Worm (Caenorhabditis elegans): ENCODE results near the gene C37C3.9.
A peak's percentile ranks its signal among the peaks of the same experiment; 100 is the strongest.

Gene C37C3.9

ce11 chrV:7884441-7884840, 29.9 kb upstream of the C37C3.9 start:
- no peak for TF ChIP-seq ztf-11 (tag; optimal IDR thresholded peaks at IDR 0.05)
- peak; percentile 12 for TF ChIP-seq lin-39 (tag; optimal IDR thresholded peaks at IDR 0.05)

- TF ChIP-seq ztf-11 (tag; optimal IDR thresholded peaks at IDR 0.05), result no peak
- TF ChIP-seq ama-1 (optimal IDR thresholded peaks at IDR 0.05), result peak; percentile 27
Observed at ce11 chrV:7878411-7878964, 24.0 kb upstream of the C37C3.9 start, which contains the start of gene F40A3.2. TSS of gene F40A3.2 (plus strand) at chrV:7878914.

- TF ChIP-seq pha-4 (tag; optimal IDR thresholded peaks at IDR 0.05), result peak; percentile 70
- peak; percentile 17 for TF ChIP-seq elt-2 (tag; optimal IDR thresholded peaks at IDR 0.05)
- TF ChIP-seq elt-1 (tag; optimal IDR thresholded peaks at IDR 0.05), result no peak
- TF ChIP-seq nfya-1 (tag; optimal IDR thresholded peaks at IDR 0.05; ENCODE audit: insufficient read depth), result peak; percentile 25
Observed at ce11 chrV:7876881-7877475, 22.5 kb upstream of the C37C3.9 start, which contains the start of gene F40A3.3. TSS of gene F40A3.3 (plus strand) at chrV:7877444.

ce11 chrV:7875456-7875855, 21.0 kb upstream of the C37C3.9 start, which contains the start of gene F40A3.4:
TSS of gene F40A3.4 (plus strand) at chrV:7875756.
- TF ChIP-seq nhr-77 (tag; optimal IDR thresholded peaks at IDR 0.05) (no peak), snpc-4 (tag; optimal IDR thresholded peaks at IDR 0.05) (no peak), fkh-10 (GFP tag; optimal IDR thresholded peaks at IDR 0.05) (no peak)

ce11 chrV:7872945-7873344, 18.4 kb upstream of the C37C3.9 start:
- TF ChIP-seq fkh-10 (GFP tag; optimal IDR thresholded peaks at IDR 0.05) (peak; percentile 58), elt-3 (tag; optimal IDR thresholded peaks at IDR 0.05) (no peak)

ce11 chrV:7870707-7871106, 16.2 kb upstream of the C37C3.9 start, which contains the start of gene nipi-4:
TSS of gene nipi-4 (minus strand) at chrV:7870807.
- no peak for TF ChIP-seq fos-1 (tag; optimal IDR thresholded peaks at IDR 0.05)
- TF ChIP-seq nhr-23 (tag; optimal IDR thresholded peaks at IDR 0.05), result peak; percentile 4
- TF ChIP-seq unc-39 (tag; optimal IDR thresholded peaks at IDR 0.05), result no peak

- TF ChIP-seq nhr-67 (tag; optimal IDR thresholded peaks at IDR 0.05) (no peak), skn-1 (tag; optimal IDR thresholded peaks at IDR 0.05) (no peak), sea-2 (GFP tag; optimal IDR thresholded peaks at IDR 0.05) (no peak), nhr-237 (tag; optimal IDR thresholded peaks at IDR 0.05) (no peak), nhr-43 (tag; optimal IDR thresholded peaks at IDR 0.05; ENCODE audit: poor library complexity, severe bottlenecking) (no peak), R02D3.7 (tag; optimal IDR thresholded peaks at IDR 0.05) (no peak)
Observed at ce11 chrV:7864663-7865062, 10.2 kb upstream of the C37C3.9 start, which contains the start of gene C37C3.11. TSS of gene C37C3.11 (minus strand) at chrV:7864763.

ce11 chrV:7863020-7863523, 8.6 kb upstream of the C37C3.9 start, which contains the start of gene C37C3.10:
TSS of gene C37C3.10 (minus strand) at chrV:7863070.
- TF ChIP-seq pqm-1 (tag; optimal IDR thresholded peaks at IDR 0.05) (peak; percentile 64), ceh-82 (tag; optimal IDR thresholded peaks at IDR 0.05) (no peak)

- TF ChIP-seq ceh-28 (tag; optimal IDR thresholded peaks at IDR 0.05), result no peak
- no peak for TF ChIP-seq pqm-1 (tag; optimal IDR thresholded peaks at IDR 0.05)
- TF ChIP-seq ztf-4 (tag; optimal IDR thresholded peaks at IDR 0.05), result no peak
- TF ChIP-seq nhr-43 (tag; optimal IDR thresholded peaks at IDR 0.05; ENCODE audit: poor library complexity, severe bottlenecking), result no peak
Observed at ce11 chrV:7861792-7862191, 7.3 kb upstream of the C37C3.9 start, which contains the start of gene C37C3.17. TSS of gene C37C3.17 (minus strand) at chrV:7861892.

Measured in whole organism, L3 larva.